Fruit fly (Drosophila melanogaster): ENCODE results near the gene AOX2.
A peak's percentile ranks its signal among the peaks of the same experiment; 100 is the strongest.

DNA sequence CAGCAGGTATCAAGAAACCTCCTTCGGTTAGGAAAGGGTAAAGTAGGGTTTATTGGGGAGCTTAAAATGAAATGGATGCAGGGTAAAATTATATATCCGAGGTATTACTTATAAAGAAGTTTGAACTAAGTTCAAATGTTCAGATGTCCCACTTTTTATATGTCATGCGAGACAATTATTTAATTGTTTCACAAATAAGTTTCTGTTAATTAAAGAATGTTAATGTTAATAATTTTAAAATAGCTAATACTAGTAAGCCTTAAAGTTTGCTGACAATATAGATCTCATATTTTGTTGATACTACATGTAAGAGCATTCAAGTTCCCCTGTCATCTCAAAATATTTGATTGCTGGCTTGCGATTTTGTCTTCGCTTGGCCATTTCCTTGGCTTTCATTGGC, 12.5 kb upstream of the AOX2 start:
- TF ChIP-seq ey (GFP tag; optimal IDR thresholded peaks at IDR 0.05), result peak; percentile 23
- no peak for TF ChIP-seq lola (GFP tag; optimal IDR thresholded peaks at IDR 0.05)
- peak; percentile 52 for TF ChIP-seq HLH106 (tag; optimal IDR thresholded peaks at IDR 0.05)
- no peak for TF ChIP-seq sv (GFP tag; optimal IDR thresholded peaks at IDR 0.05)
- TF ChIP-seq br (GFP tag; optimal IDR thresholded peaks at IDR 0.05), result peak; percentile 30
- TF ChIP-seq dl (GFP tag; optimal IDR thresholded peaks at IDR 0.05; ENCODE audit: insufficient read depth in 1 of 2, partially characterized antibody in 2 of 2), result no peak
- TF ChIP-seq dsf (GFP tag; optimal IDR thresholded peaks at IDR 0.05; ENCODE audit: borderline replicate concordance), result no peak
- no peak for TF ChIP-seq Dif (GFP tag; optimal IDR thresholded peaks at IDR 0.05; ENCODE audit: partially characterized antibody)
- peak; percentile 31 for TF ChIP-seq rgr (GFP tag; optimal IDR thresholded peaks at IDR 0.05)
- no peak for TF ChIP-seq brk (GFP tag; optimal IDR thresholded peaks at IDR 0.05)
- peak; percentile 56 for TF ChIP-seq fru (GFP tag; optimal IDR thresholded peaks at IDR 0.05)
- TF ChIP-seq h (GFP tag; optimal IDR thresholded peaks at IDR 0.05), result peak; percentile 43
- no peak for TF ChIP-seq Dfd (GFP tag; optimal IDR thresholded peaks at IDR 0.05)
- no peak for TF ChIP-seq Hr83 (GFP tag; optimal IDR thresholded peaks at IDR 0.05; ENCODE audit: poor library complexity, severe bottlenecking)
